Worm (Caenorhabditis elegans): ENCODE data around the gene F59H6.15.
"Not testable (repeated sequence)": the region's sequence is repeated elsewhere in the genome, so short reads cannot be mapped to it uniquely, and the experiment has no call there.

Gene F59H6.15

ce11 chrII:2042447-2042846 lies 29.6 kb downstream of the F59H6.15 start, which contains the start of gene bath-20:
Gene bath-20 (minus strand): TSS chrII:2042547.
- no peak for TF ChIP-seq tbx-11 (GFP tag; IDR thresholded peaks at IDR 0.05)

DNA sequence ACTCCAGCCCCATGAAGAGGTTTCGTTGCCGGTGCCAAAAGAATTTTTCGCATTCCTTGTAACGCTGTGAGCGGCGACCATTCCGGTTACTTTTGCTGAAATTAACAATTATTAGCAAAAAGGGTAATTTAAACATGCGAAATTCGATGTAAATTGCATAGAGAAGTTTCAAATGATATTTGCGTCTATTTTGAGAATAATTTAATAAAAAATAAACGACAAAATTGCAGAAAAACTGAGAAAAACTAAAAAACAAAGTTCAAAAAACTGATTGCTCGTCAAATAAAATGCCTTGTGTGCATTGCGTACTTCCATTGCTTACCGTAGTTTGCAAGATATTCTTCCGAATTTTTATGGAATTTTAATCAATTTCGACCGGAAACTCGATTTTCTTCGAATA lies 32.7 kb downstream of the F59H6.15 start, which contains the start of gene bath-24:
TSS of gene bath-24 (minus strand) at position 101 of the 400 bp plus-strand sequence.
- TF ChIP-seq tbx-11 (GFP tag; IDR thresholded peaks at IDR 0.05) (no peak), ceh-13 (GFP tag; optimal IDR thresholded peaks at IDR 0.05) (no peak), hmg-4 (GFP tag; optimal IDR thresholded peaks at IDR 0.05) (no peak), sea-1 (GFP tag; conservative IDR thresholded peaks at IDR 0.05) (no peak), ceh-36 (tag; optimal IDR thresholded peaks at IDR 0.05) (no peak), hnd-1 (tag; optimal IDR thresholded peaks at IDR 0.05) (no peak), pes-1 (GFP tag; IDR thresholded peaks at IDR 0.05) (no peak), aly-1 (tag; optimal IDR thresholded peaks at IDR 0.05) (no peak), B0310.2 (tag; optimal IDR thresholded peaks at IDR 0.05) (no peak), scrt-1 (GFP tag; IDR thresholded peaks at IDR 0.05) (no peak), ama-1 (optimal IDR thresholded peaks at IDR 0.05) (no peak)

DNA sequence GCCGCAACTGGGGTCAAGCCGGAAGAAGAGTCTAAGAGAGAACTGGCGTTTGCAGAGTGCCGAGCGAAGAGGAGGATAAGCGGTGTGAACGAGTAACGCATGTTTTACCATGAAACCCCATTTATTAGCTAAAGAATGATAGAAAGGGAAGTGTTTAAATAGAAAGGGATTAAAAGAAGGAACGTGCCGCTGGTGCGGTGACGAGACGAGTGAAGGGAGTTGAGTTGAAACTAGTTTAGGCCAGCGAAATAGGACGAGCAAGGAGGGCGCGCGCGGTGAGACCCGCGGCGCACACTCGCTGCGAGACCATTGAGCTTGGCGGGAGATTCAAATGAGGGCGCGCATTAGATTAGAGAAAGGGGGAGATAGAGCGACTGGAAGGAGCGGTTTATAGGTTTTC lies 33.8 kb downstream of the F59H6.15 start, which contains the start of gene math-1:
TSS of gene math-1 (minus strand) at position 101 of the 400 bp plus-strand sequence.
- TF ChIP-seq scrt-1 (GFP tag; IDR thresholded peaks at IDR 0.05); pes-1 (GFP tag; IDR thresholded peaks at IDR 0.05); ceh-13 (GFP tag; optimal IDR thresholded peaks at IDR 0.05): not testable (repeated sequence)

DNA sequence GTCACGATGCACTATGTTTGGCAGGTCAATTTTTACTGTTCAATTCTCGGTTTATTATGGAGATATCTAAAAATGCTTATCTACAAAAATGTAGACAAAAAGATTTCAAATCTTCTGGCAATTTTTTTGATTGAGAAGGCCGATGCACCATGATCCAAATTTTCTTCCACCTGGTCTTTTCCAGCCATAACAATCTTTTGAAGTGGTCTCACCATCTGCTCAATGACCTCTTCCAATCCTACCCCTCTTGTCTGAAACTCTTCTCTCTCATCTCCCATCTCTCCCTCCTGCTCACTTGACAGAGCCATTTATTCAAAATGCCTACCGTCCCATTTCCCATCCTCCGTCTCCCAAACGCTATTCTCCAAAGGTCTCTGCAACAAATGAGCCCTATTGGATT lies 38.6 kb downstream of the F59H6.15 start, which contains the start of gene fbxb-35:
TSS of gene fbxb-35 (plus strand) at position 301 of the 400 bp plus-strand sequence.
- TF ChIP-seq B0310.2 (tag; optimal IDR thresholded peaks at IDR 0.05) (no peak), pes-1 (GFP tag; IDR thresholded peaks at IDR 0.05) (no peak), flt-1 (GFP tag; IDR thresholded peaks at IDR 0.05) (no peak), tra-4 (tag; optimal IDR thresholded peaks at IDR 0.05) (no peak), hmbx-1 (tag; optimal IDR thresholded peaks at IDR 0.05) (no peak), sea-1 (GFP tag; conservative IDR thresholded peaks at IDR 0.05) (no peak), hnd-1 (tag; optimal IDR thresholded peaks at IDR 0.05) (no peak), aly-1 (tag; optimal IDR thresholded peaks at IDR 0.05) (no peak), ets-7 (tag; optimal IDR thresholded peaks at IDR 0.05) (no peak), ceh-36 (tag; optimal IDR thresholded peaks at IDR 0.05) (no peak), F13C5.2 (tag; optimal IDR thresholded peaks at IDR 0.05) (no peak), tbx-11 (GFP tag; IDR thresholded peaks at IDR 0.05) (no peak)

DNA sequence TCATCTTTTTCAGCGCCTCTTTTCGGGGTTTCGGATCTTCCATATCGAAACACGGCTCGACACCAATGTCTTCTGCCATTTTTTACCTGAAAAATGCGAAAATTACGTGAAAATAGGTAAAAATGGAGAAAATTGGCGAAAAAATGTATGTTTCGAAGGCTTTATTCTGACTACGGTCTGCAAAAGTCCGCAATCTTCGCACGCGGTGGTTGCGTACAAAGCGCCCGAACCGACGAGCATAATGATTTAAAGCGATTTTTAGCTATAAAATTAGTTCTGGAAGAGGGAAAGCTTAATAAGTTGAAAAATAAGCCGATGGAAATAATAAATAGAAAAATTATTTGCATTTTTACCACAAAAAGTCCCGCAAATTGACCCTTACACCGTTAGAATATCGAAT lies 46.2 kb downstream of the F59H6.15 start, which contains the start of gene F07E5.5:
TSS of gene F07E5.5 (minus strand) at position 86 of the 400 bp plus-strand sequence.
- TF ChIP-seq B0310.2 (tag; optimal IDR thresholded peaks at IDR 0.05) (no peak), ceh-36 (tag; optimal IDR thresholded peaks at IDR 0.05) (no peak), pes-1 (GFP tag; IDR thresholded peaks at IDR 0.05) (no peak), scrt-1 (GFP tag; IDR thresholded peaks at IDR 0.05) (no peak), aly-1 (tag; optimal IDR thresholded peaks at IDR 0.05) (no peak), tra-4 (tag; optimal IDR thresholded peaks at IDR 0.05) (no peak), flt-1 (GFP tag; IDR thresholded peaks at IDR 0.05) (no peak), sea-1 (GFP tag; conservative IDR thresholded peaks at IDR 0.05) (no peak), hmg-4 (GFP tag; optimal IDR thresholded peaks at IDR 0.05) (no peak), tbx-11 (GFP tag; IDR thresholded peaks at IDR 0.05) (no peak), F13C5.2 (tag; optimal IDR thresholded peaks at IDR 0.05) (no peak), ceh-13 (GFP tag; optimal IDR thresholded peaks at IDR 0.05) (no peak), tbx-37 (GFP tag; conservative IDR thresholded peaks at IDR 0.05) (no peak), hnd-1 (tag; optimal IDR thresholded peaks at IDR 0.05) (no peak), ets-7 (tag; optimal IDR thresholded peaks at IDR 0.05) (no peak), hmbx-1 (tag; optimal IDR thresholded peaks at IDR 0.05) (no peak), ama-1 (optimal IDR thresholded peaks at IDR 0.05) (no peak)
